Worm (Caenorhabditis elegans): Measurements from ENCODE around the gene K08H10.6.

The K08H10.6 gene

DNA sequence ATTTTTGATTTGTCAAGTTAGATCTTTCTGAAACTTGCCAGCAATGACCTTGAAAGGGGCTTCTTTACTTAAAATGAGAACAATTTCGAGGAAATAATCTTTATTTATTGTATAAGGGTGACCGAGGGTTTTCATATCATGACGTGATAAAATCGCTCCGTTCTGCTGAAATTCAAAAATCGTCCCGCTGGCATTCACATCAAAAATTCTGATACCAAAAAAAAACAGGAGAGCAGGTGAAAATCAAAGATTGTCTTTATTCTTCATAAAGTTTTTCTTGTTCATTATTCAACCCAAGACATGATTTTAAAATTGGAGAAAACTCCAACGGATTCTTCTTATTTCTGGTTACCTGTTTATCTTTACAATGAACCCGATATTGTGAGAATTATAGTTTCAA is 51.6 kb downstream of the K08H10.6 start, which contains the start of gene sre-28:
Gene sre-28, plus strand, starts transcription at position 301 of the 400 bp plus-strand sequence.
- TF ChIP-seq nhr-11 (tag; optimal IDR thresholded peaks at IDR 0.05), result no peak
- TF ChIP-seq fkh-10 (GFP tag; optimal IDR thresholded peaks at IDR 0.05), result no peak
- TF ChIP-seq sdc-2 (tag; optimal IDR thresholded peaks at IDR 0.05), result no peak
- TF ChIP-seq eyg-1 (tag; optimal IDR thresholded peaks at IDR 0.05), result no peak
- no peak for TF ChIP-seq unc-3 (GFP tag; conservative IDR thresholded peaks at IDR 0.05)
- no peak for TF ChIP-seq unc-3 (tag; optimal IDR thresholded peaks at IDR 0.05)
- TF ChIP-seq pha-4 (tag; optimal IDR thresholded peaks at IDR 0.05), result no peak
- TF ChIP-seq ceh-6 (GFP tag; optimal IDR thresholded peaks at IDR 0.05), result no peak
- TF ChIP-seq hlh-13 (GFP tag; optimal IDR thresholded peaks at IDR 0.05), result no peak
- no peak for TF ChIP-seq ama-1 (optimal IDR thresholded peaks at IDR 0.05)
- TF ChIP-seq madf-2 (tag; optimal IDR thresholded peaks at IDR 0.05), result no peak
- TF ChIP-seq dve-1 (tag; optimal IDR thresholded peaks at IDR 0.05), result no peak
- no peak for TF ChIP-seq ets-4 (tag; optimal IDR thresholded peaks at IDR 0.05)
- TF ChIP-seq C38D4.7 (GFP tag; optimal IDR thresholded peaks at IDR 0.05), result no peak
- no peak for TF ChIP-seq unc-42 (tag; optimal IDR thresholded peaks at IDR 0.05)

All from whole organism, late embryonic.